Worm (Caenorhabditis elegans) whole organism, L4/young adult: ENCODE measurements around the gene fce-2.

Experiments
- W03F9.2 ChIP-seq: fragments of 150-350 bp; optimal IDR thresholded peaks from 2 replicates; lab custom pipeline; 2014; ENCODE audit warnings: missing biosample characterization, missing genetic modification characterization
- dao-5 ChIP-seq: sonication (generic microtip); optimal IDR thresholded peaks from 2 replicates; lab custom pipeline; 2016; ENCODE audit warnings: missing genotype, missing genetic modification characterization, moderate library complexity, missing compliant biosample characterization
- him-1 ChIP-seq: sonication (generic microtip); optimal IDR thresholded peaks from 2 replicates; lab custom pipeline; 2016; ENCODE audit warnings: missing genotype, missing genetic modification reagents, missing genetic modification characterization, missing compliant biosample characterization

DNA sequence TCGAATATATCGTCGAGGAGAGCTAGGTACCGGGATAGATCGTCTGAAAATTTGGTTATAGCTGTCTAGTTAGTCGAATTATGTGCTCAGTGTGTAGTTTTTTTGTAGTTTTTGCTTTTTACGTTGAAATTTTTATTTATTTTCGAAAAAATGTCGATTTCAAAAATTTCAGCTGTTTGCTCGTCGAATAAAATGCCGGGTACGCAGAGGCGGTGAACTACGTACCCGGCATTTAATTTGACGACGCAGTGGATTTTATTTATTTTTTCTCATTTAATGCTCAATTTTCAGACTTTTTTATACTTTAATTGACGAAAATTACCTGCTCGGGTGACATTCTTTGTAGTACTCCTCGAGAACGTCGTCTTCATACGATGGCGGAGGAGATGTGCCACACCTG lies 51.9 kb downstream of the fce-2 start:
- TF ChIP-seq W03F9.2 (tag; lab: Kevin White, UChicago) (no peak), him-1 (tag; lab: Kevin White, UChicago) (no peak), dao-5 (tag; lab: Kevin White, UChicago) (no peak)
